Fruit fly (Drosophila melanogaster) whole organism, adult: ENCODE measurements around the gene CG33764.

Experiments
- CG11617 ChIP-seq: fragments of 200-800 bp; sonication (Bioruptor generic); optimal IDR thresholded peaks from 2 replicates; lab custom pipeline; 2017; ENCODE audit warnings: mild to moderate bottlenecking, missing biosample characterization, missing genetic modification reagents, missing genetic modification characterization
- CG12768 ChIP-seq: fragments of 200-800 bp; sonication (Bioruptor generic); optimal IDR thresholded peaks from 2 replicates; lab custom pipeline; 2017; ENCODE audit warnings: missing biosample characterization, missing genetic modification characterization, mild to moderate bottlenecking, moderate library complexity, missing genetic modification reagents
- CG14711 ChIP-seq: fragments of 200-800 bp; sonication (Bioruptor generic); optimal IDR thresholded peaks from 2 replicates; lab custom pipeline; 2018; ENCODE audit warnings: missing biosample characterization, mild to moderate bottlenecking, missing genetic modification characterization, moderate library complexity
- CG1620 ChIP-seq: fragments of 200-800 bp; sonication (Bioruptor generic); optimal IDR thresholded peaks from 2 replicates; lab custom pipeline; 2016; ENCODE audit warnings: missing biosample characterization, missing genetic modification characterization
- CG33017 ChIP-seq: fragments of 200-800 bp; sonication (Bioruptor generic); optimal IDR thresholded peaks from 2 replicates; lab custom pipeline; 2018; ENCODE audit warnings: missing biosample characterization, mild to moderate bottlenecking, missing genetic modification characterization, moderate library complexity
- CG5204 ChIP-seq: fragments of 200-800 bp; sonication (Bioruptor generic); optimal IDR thresholded peaks from 2 replicates; lab custom pipeline; 2016; ENCODE audit warnings: missing biosample characterization, missing genetic modification characterization
- CG7045 ChIP-seq: fragments of 200-800 bp; sonication (Bioruptor generic); optimal IDR thresholded peaks from 2 replicates; lab custom pipeline; 2017; ENCODE audit warnings: missing biosample characterization, mild to moderate bottlenecking, missing genetic modification characterization
- CG7101 ChIP-seq: fragments of 200-800 bp; sonication (Bioruptor generic); optimal IDR thresholded peaks from 2 replicates; lab custom pipeline; 2018; ENCODE audit warnings: missing biosample characterization, mild to moderate bottlenecking, missing genetic modification characterization, moderate library complexity
- Clk ChIP-seq: fragments of 200-800 bp; sonication (Bioruptor generic); optimal IDR thresholded peaks from 2 replicates; lab custom pipeline; 2017; ENCODE audit warnings: missing biosample characterization, missing genetic modification characterization
- Crg-1 ChIP-seq: fragments of 200-800 bp; sonication (Bioruptor generic); optimal IDR thresholded peaks from 2 replicates; lab custom pipeline; 2016; ENCODE audit warnings: missing biosample characterization, missing genetic modification characterization
- Hr96 ChIP-seq: fragments of 200-800 bp; sonication (Bioruptor generic); optimal IDR thresholded peaks from 2 replicates; lab custom pipeline; 2016; ENCODE audit warnings: missing biosample characterization, missing genetic modification characterization
- Mnt ChIP-seq: fragments of 200-800 bp; sonication (Bioruptor generic); optimal IDR thresholded peaks from 2 replicates; lab custom pipeline; 2016; ENCODE audit warnings: missing biosample characterization, mild to moderate bottlenecking, missing genetic modification characterization
- bab1 ChIP-seq: fragments of 200-800 bp; sonication (Bioruptor generic); optimal IDR thresholded peaks from 3 replicates; lab custom pipeline; 2019; ENCODE audit warnings: missing biosample characterization, mild to moderate bottlenecking, missing genetic modification characterization, moderate library complexity
- cic ChIP-seq: fragments of 200-800 bp; sonication (Bioruptor generic); optimal IDR thresholded peaks from 2 replicates; lab custom pipeline; 2017; ENCODE audit warnings: missing biosample characterization, mild to moderate bottlenecking, missing genetic modification characterization, moderate library complexity
- cnc ChIP-seq, 2 experiments: fragments of >200 bp; optimal IDR thresholded peaks; 2 replicates each; lab custom pipeline; 2017
- kay ChIP-seq: fragments of 200-800 bp; sonication (Bioruptor generic); peaks from one replicate; lab custom pipeline; 2016; ENCODE audit warnings: missing biosample characterization, missing genetic modification characterization, borderline replicate concordance
- ovo ChIP-seq: fragments of 200-800 bp; sonication (Bioruptor generic); optimal IDR thresholded peaks from 2 replicates; lab custom pipeline; 2016; ENCODE audit warnings: missing biosample characterization, missing genetic modification characterization
- pad ChIP-seq: fragments of 200-800 bp; sonication (Bioruptor generic); optimal IDR thresholded peaks from 3 replicates; lab custom pipeline; 2017; ENCODE audit warnings: missing biosample characterization, missing genetic modification characterization, mild to moderate bottlenecking, moderate library complexity, missing genetic modification reagents
- tj ChIP-seq: fragments of 200-800 bp; sonication (Bioruptor generic); optimal IDR thresholded peaks from 3 replicates; lab custom pipeline; 2017; ENCODE audit warnings: missing biosample characterization, mild to moderate bottlenecking, missing genetic modification characterization, moderate library complexity
- toe ChIP-seq: fragments of 200-800 bp; sonication (Bioruptor generic); optimal IDR thresholded peaks from 2 replicates; lab custom pipeline; 2016; ENCODE audit warnings: missing biosample characterization, missing genetic modification characterization

The CG33764 gene

DNA sequence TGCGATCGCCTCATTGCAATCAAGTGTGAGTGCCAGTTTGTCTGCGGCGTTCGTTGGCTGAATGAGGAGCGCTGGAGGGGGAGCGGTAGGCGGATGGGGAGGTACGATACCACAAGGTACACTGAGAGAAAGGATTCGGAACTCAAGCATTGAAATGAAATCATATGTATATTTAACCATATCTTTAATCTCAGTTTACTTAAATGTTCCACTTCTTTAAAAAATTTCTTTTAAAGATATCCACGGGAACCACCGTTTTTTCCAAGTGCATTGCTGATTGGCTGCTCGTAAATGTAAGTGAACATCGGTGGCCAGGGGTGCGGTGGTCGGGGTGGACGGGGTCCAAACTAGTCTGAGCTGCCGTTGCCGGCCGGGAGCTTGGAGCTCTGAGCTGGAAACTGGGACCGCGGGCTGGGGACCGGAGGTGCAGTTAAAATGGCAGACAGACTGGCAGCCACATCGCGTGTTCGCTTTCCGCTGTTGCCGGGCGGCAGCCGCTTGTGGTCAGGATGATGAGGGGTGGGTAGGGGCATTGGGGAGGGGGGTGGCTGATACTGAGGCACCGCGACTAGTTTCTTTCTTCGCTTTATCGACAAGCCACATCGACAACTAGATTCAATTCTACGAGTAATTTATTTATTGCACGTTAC lies 39.0 kb downstream of the CG33764 start:
- TF ChIP-seq Mnt (GFP tag; lab: Kevin White, UChicago) (no peak), Hr96 (GFP tag; lab: Kevin White, UChicago) (peak; percentile 79), toe (peak; percentile 86), CG5204 (GFP tag; lab: Kevin White, UChicago) (peak; percentile 86), tj (peak; percentile 47), cic (GFP tag; lab: Kevin White, UChicago) (peak; percentile 26), bab1 (GFP tag; lab: Kevin White, UChicago) (peak; percentile 27), CG12768 (GFP tag; lab: Kevin White, UChicago) (peak; percentile 91), Crg-1 (no peak), Clk (GFP tag; lab: Kevin White, UChicago) (peak; percentile 73), kay (GFP tag; lab: Kevin White, UChicago) (no peak), CG33017 (peak; percentile 85), CG14711 (peak; percentile 65), CG7045 (GFP tag; lab: Kevin White, UChicago) (peak; percentile 85), pad (GFP tag; lab: Kevin White, UChicago) (peak; percentile 53), CG11617 (GFP tag; lab: Kevin White, UChicago) (peak; percentile 60), cnc (optimal IDR thresholded peaks at IDR 0.05; lab: Kevin White, UChicago) (no peak), CG7101 (tag; lab: Kevin White, UChicago) (peak; percentile 81), CG1620 (peak; percentile 54), ovo (GFP tag; lab: Kevin White, UChicago) (no peak)

DNA sequence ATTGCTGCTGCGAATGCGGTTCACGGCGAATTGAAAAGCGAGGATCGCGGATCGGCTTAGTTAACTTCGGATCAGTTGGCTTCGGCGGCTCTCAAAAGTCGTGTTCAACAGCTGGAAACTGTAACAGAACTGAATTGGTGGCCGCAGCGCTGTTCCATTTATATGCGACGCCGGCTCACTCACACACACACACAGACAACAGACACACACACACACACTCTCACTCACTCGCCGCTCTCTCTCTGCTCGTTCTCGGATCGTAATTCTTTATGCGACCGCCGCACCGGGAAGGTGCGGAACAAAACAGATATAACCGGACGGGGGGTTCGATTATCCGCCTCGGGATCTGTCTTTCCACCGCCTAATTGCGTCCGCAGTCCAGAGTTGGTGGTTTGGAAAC lies 40.1 kb downstream of the CG33764 start, which contains the start of gene CG46460:
Gene CG46460 (minus strand): TSS at position 139 of the 400 bp plus-strand sequence.
- TF ChIP-seq tj: peak; percentile 25
- no peak for TF ChIP-seq CG11617 (GFP tag; lab: Kevin White, UChicago)
- no peak for TF ChIP-seq kay (GFP tag; lab: Kevin White, UChicago)
- peak; percentile 48 for TF ChIP-seq Hr96 (GFP tag; lab: Kevin White, UChicago)
- TF ChIP-seq CG12768 (GFP tag; lab: Kevin White, UChicago): no peak
- TF ChIP-seq bab1 (GFP tag; lab: Kevin White, UChicago): peak; percentile 3
- TF ChIP-seq cic (GFP tag; lab: Kevin White, UChicago): peak; percentile 18
- TF ChIP-seq Clk (GFP tag; lab: Kevin White, UChicago): peak; percentile 15

DNA sequence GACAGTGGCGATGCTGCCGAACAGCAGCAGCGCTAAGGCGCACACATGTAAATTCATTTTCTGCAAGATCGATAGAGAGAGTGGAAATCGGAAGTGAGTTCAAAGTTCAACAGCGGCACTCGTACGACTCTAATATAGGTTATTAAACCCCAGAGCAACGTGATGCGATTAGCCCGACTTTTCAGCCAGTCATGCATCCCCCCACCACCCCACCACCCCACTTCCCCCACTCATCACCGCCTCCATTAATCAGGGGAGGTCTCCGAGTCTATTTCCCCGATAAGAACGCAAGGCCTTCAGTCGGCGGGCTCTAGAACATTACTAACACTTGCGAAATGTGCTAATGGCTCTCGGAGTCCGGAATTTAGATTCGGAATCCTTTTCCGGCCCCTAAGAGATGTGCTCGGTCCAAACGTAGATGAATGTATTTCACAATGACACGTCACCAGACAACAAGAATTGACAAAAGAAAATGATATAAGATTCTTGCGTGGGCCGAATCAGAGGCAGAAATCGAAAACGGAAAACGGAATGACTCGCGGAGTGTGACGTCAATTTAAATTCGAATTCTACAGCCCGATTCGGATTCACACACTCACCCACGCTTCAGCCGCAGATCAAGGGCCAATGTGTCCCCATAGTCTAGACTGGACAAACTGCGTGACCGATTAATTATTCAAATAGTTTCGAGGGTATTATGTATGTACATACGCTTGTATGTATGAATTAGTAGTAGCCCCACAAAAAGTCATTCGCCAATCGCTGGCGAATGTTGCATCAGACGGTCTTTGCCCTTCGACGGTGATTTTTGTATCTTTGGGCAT lies 41.4 kb downstream of the CG33764 start:
- TF ChIP-seq CG1620 (no peak), ovo (GFP tag; lab: Kevin White, UChicago) (no peak), toe (no peak), CG7045 (GFP tag; lab: Kevin White, UChicago) (no peak), Crg-1 (no peak), cic (GFP tag; lab: Kevin White, UChicago) (peak; percentile 74), cnc (optimal IDR thresholded peaks at IDR 0.05; lab: Kevin White, UChicago) (peak; percentile 79 to 89), CG5204 (GFP tag; lab: Kevin White, UChicago) (no peak), Hr96 (GFP tag; lab: Kevin White, UChicago) (no peak), pad (GFP tag; lab: Kevin White, UChicago) (no peak), CG33017 (no peak), CG12768 (GFP tag; lab: Kevin White, UChicago) (peak; percentile 25), Mnt (GFP tag; lab: Kevin White, UChicago) (no peak), tj (peak; percentile 9), kay (GFP tag; lab: Kevin White, UChicago) (peak; percentile 44), CG11617 (GFP tag; lab: Kevin White, UChicago) (no peak), bab1 (GFP tag; lab: Kevin White, UChicago) (no peak), Clk (GFP tag; lab: Kevin White, UChicago) (no peak), CG14711 (no peak), CG7101 (tag; lab: Kevin White, UChicago) (no peak)

DNA sequence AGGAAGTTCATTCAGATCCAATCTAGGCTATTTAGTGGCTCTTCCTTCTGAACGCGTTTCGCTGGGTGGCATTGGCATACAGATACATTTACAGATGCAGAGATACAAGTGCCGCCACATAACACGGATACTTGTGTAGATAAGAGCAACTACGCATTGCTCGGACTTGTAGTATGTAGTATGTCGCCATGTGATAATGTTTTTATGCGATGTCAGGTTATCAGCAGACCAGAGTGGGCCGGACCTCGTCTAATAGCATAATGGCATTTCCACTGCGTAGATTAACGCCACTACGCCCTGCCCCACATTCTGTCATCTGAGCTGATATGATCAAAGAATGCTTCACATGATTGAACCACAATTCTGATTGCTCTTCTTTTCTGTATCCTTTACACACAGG lies 45.5 kb downstream of the CG33764 start:
- TF ChIP-seq Clk (GFP tag; lab: Kevin White, UChicago) (no peak), ovo (GFP tag; lab: Kevin White, UChicago) (no peak), toe (no peak), cic (GFP tag; lab: Kevin White, UChicago) (no peak), Hr96 (GFP tag; lab: Kevin White, UChicago) (no peak), CG7045 (GFP tag; lab: Kevin White, UChicago) (no peak)

DNA sequence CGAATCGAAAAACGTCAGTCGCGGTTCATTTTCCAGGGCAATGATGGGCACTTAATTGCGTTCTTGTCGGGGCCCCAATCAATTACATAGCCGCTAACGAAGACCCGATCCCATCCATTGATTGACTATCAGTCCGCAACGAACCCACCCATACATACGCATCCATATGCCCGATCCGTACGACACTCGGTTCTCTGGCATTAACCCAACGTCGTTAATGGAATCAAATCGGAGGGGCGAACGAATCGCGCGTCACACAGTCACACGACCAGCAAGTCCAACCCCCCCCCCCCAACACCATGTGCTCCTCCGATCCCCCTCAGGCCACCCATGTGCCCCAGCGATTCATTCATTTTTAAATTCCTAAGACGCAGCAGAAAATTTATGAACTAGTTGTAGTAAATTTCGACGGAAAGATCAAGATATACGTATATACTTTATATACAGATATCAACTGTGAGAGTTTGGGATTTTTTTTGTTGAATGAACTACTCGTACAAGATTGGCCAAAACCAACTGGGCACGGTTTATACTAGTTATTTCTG lies 46.0 kb downstream of the CG33764 start:
- TF ChIP-seq cic (GFP tag; lab: Kevin White, UChicago): peak; percentile 99
- TF ChIP-seq pad (GFP tag; lab: Kevin White, UChicago): peak; percentile 54
- no peak for TF ChIP-seq cnc (optimal IDR thresholded peaks at IDR 0.05; lab: Kevin White, UChicago)
- no peak for TF ChIP-seq CG5204 (GFP tag; lab: Kevin White, UChicago)
- peak; percentile 6 for TF ChIP-seq CG14711
- no peak for TF ChIP-seq Clk (GFP tag; lab: Kevin White, UChicago)
- peak; percentile 50 for TF ChIP-seq CG7045 (GFP tag; lab: Kevin White, UChicago)
- no peak for TF ChIP-seq ovo (GFP tag; lab: Kevin White, UChicago)
- TF ChIP-seq CG12768 (GFP tag; lab: Kevin White, UChicago): peak; percentile 82
- TF ChIP-seq bab1 (GFP tag; lab: Kevin White, UChicago): no peak
- TF ChIP-seq kay (GFP tag; lab: Kevin White, UChicago): no peak
- no peak for TF ChIP-seq Hr96 (GFP tag; lab: Kevin White, UChicago)
- TF ChIP-seq Crg-1: no peak
- no peak for TF ChIP-seq CG11617 (GFP tag; lab: Kevin White, UChicago)
- TF ChIP-seq CG1620: no peak
- peak; percentile 84 for TF ChIP-seq tj
- TF ChIP-seq Mnt (GFP tag; lab: Kevin White, UChicago): peak; percentile 83
- peak; percentile 59 for TF ChIP-seq CG33017
- peak; percentile 10 for TF ChIP-seq CG7101 (tag; lab: Kevin White, UChicago)
- TF ChIP-seq toe: no peak
